ENCODE assay signal across 5 fruit fly cellular contexts in the genomic region with DNA sequence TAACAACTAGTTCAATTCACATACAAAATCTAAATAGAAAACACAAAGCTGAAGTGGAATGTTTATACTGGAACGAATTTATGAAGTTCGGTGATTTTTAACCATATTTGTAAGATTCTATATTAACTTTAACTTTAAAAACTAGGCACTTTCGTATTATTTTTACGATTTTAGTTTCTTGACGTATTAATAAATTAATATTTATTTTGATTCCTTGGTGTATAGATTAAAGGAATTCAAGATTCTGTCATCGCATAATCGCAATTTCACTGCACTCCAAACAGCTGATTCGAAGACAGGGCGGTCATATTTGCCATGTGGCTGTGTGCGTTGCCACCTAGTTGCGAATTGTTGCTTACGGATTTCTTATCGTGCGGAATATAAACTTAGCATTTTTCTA.
TF ChIP-seq lines count a peak whose summit lies in the region.

A gene (minus strand): TSS at position 279 of the 400 bp plus-strand sequence.
A gene (plus strand): TSS at position 336 of the 400 bp plus-strand sequence.

- peak; percentile 8 for TF ChIP-seq CTCF in whole organism, embryonic (GFP tag; optimal IDR thresholded peaks at IDR 0.05; lab: Kevin White, UChicago)

TF ChIP-seq in whole organism, adult, 20 proteins besides CTCF, POLR2A, EP300 and RAD21 (continues in another document):
- TF ChIP-seq cnc (optimal IDR thresholded peaks at IDR 0.05; lab: Kevin White, UChicago) = no peak
- peak; percentile 77 for TF ChIP-seq tj (GFP tag; optimal IDR thresholded peaks at IDR 0.05; lab: Kevin White, UChicago)
- TF ChIP-seq CG7101 (tag; optimal IDR thresholded peaks at IDR 0.05; lab: Kevin White, UChicago) = peak; percentile 98
- peak; percentile 57 for TF ChIP-seq CG1620 (GFP tag; optimal IDR thresholded peaks at IDR 0.05; lab: Kevin White, UChicago)
- TF ChIP-seq bab1 (GFP tag; optimal IDR thresholded peaks at IDR 0.05; lab: Kevin White, UChicago) = peak; percentile 99
- peak; percentile 29 for TF ChIP-seq kay (GFP tag; lab: Kevin White, UChicago; ENCODE audit: borderline replicate concordance)
- peak; percentile 63 for TF ChIP-seq cic (GFP tag; optimal IDR thresholded peaks at IDR 0.05; lab: Kevin White, UChicago)
- peak; percentile 91 for TF ChIP-seq Mnt (GFP tag; optimal IDR thresholded peaks at IDR 0.05; lab: Kevin White, UChicago)
- TF ChIP-seq Crg-1 (GFP tag; optimal IDR thresholded peaks at IDR 0.05; lab: Kevin White, UChicago) = peak; percentile 64
- peak; percentile 94 for TF ChIP-seq CG11617 (GFP tag; optimal IDR thresholded peaks at IDR 0.05; lab: Kevin White, UChicago)
- TF ChIP-seq CG12768 (GFP tag; optimal IDR thresholded peaks at IDR 0.05; lab: Kevin White, UChicago) = peak; percentile 85
- TF ChIP-seq CG14711 (tag; optimal IDR thresholded peaks at IDR 0.05; lab: Kevin White, UChicago) = peak; percentile 97
- peak; percentile 97 for TF ChIP-seq CG7045 (GFP tag; optimal IDR thresholded peaks at IDR 0.05; lab: Kevin White, UChicago)
- TF ChIP-seq toe (GFP tag; optimal IDR thresholded peaks at IDR 0.05; lab: Kevin White, UChicago) = peak; percentile 78
- TF ChIP-seq ovo (GFP tag; optimal IDR thresholded peaks at IDR 0.05; lab: Kevin White, UChicago) = peak; percentile 40
- peak; percentile 74 for TF ChIP-seq Hr96 (GFP tag; optimal IDR thresholded peaks at IDR 0.05; lab: Kevin White, UChicago)
- TF ChIP-seq CG5204 (GFP tag; optimal IDR thresholded peaks at IDR 0.05; lab: Kevin White, UChicago) = peak; percentile 83

TF ChIP-seq in whole organism, embryonic, 481 proteins besides CTCF, POLR2A, EP300 and RAD21 (continues in another document):
- TF ChIP-seq gsb (GFP tag; IDR thresholded peaks at IDR 0.05; lab: Robert Waterston, UW) (peak; percentile 81), h (optimal IDR thresholded peaks at IDR 0.05; lab: Kevin White, UChicago) (no peak), zf30C (GFP tag; optimal IDR thresholded peaks at IDR 0.05; lab: Kevin White, UChicago) (no peak), en (GFP tag; optimal IDR thresholded peaks at IDR 0.05; lab: Kevin White, UChicago) (no peak), CG4424 (GFP tag; optimal IDR thresholded peaks at IDR 0.05; lab: Kevin White, UChicago) (peak; percentile 81), GATAe (GFP tag; conservative IDR thresholded peaks at IDR 0.05; lab: Robert Waterston, UW) (peak; percentile 64), pnt (GFP tag; optimal IDR thresholded peaks at IDR 0.05; lab: Kevin White, UChicago) (peak; percentile 14), Doc3 (GFP tag; IDR thresholded peaks at IDR 0.05; lab: Robert Waterston, UW; ENCODE audit: partially characterized antibody) (no peak), CG1024 (GFP tag; IDR thresholded peaks at IDR 0.05; lab: Robert Waterston, UW) (peak; percentile 62; the same call in 1 of the 2 replicates), Eip74EF (GFP tag; optimal IDR thresholded peaks at IDR 0.05; lab: Kevin White, UChicago) (peak in 1 of 2 experiments; percentile 94), CG4328 (GFP tag; optimal IDR thresholded peaks at IDR 0.05; lab: Kevin White, UChicago) (no peak), CG10366 (GFP tag; IDR thresholded peaks at IDR 0.05; lab: Robert Waterston, UW) (peak; percentile 91), bsh (GFP tag; optimal IDR thresholded peaks at IDR 0.05; lab: Kevin White, UChicago) (peak in 1 of 2 experiments; percentile 95), CG8089 (GFP tag; optimal IDR thresholded peaks at IDR 0.05; lab: Kevin White, UChicago) (peak; percentile 7), CG6854 (GFP tag; optimal IDR thresholded peaks at IDR 0.05; lab: Kevin White, UChicago) (peak; percentile 90), ap (GFP tag; IDR thresholded peaks at IDR 0.05; lab: Robert Waterston, UW) (peak; percentile 88), jing (GFP tag; optimal IDR thresholded peaks at IDR 0.05; lab: Kevin White, UChicago) (peak; percentile 50)

TF ChIP-seq in whole organism, prepupa, 60 proteins besides CTCF, POLR2A, EP300 and RAD21 (continues in another document):
- TF ChIP-seq CG1621 (tag; optimal IDR thresholded peaks at IDR 0.05; lab: Kevin White, UChicago) (peak; percentile 91), CG3919 (GFP tag; optimal IDR thresholded peaks at IDR 0.05; lab: Kevin White, UChicago) (peak; percentile 96), CG16779 (tag; optimal IDR thresholded peaks at IDR 0.05; lab: Kevin White, UChicago) (peak; percentile 93), spab (GFP tag; optimal IDR thresholded peaks at IDR 0.05; lab: Kevin White, UChicago) (peak; percentile 84), CG34406 (GFP tag; optimal IDR thresholded peaks at IDR 0.05; lab: Kevin White, UChicago) (peak; percentile 96), cyc (GFP tag; optimal IDR thresholded peaks at IDR 0.05; lab: Kevin White, UChicago) (peak; percentile 86), CG10669 (GFP tag; optimal IDR thresholded peaks at IDR 0.05; lab: Kevin White, UChicago) (peak; percentile 94), acj6 (GFP tag; optimal IDR thresholded peaks at IDR 0.05; lab: Kevin White, UChicago) (peak; percentile 94), Hr39 (GFP tag; optimal IDR thresholded peaks at IDR 0.05; lab: Kevin White, UChicago) (peak; percentile 82), net (GFP tag; optimal IDR thresholded peaks at IDR 0.05; lab: Kevin White, UChicago) (peak; percentile 94), CG11762 (GFP tag; optimal IDR thresholded peaks at IDR 0.05; lab: Kevin White, UChicago; ENCODE audit: insufficient read depth) (peak; percentile 94), Met (GFP tag; optimal IDR thresholded peaks at IDR 0.05; lab: Kevin White, UChicago) (peak; percentile 92), topi (GFP tag; optimal IDR thresholded peaks at IDR 0.05; lab: Kevin White, UChicago) (peak; percentile 93), CG6792 (GFP tag; optimal IDR thresholded peaks at IDR 0.05; lab: Kevin White, UChicago) (peak; percentile 91), achi (GFP tag; optimal IDR thresholded peaks at IDR 0.05; lab: Kevin White, UChicago) (peak; percentile 94), Sox14 (GFP tag; optimal IDR thresholded peaks at IDR 0.05; lab: Kevin White, UChicago) (peak; percentile 90), fkh (GFP tag; optimal IDR thresholded peaks at IDR 0.05; lab: Kevin White, UChicago) (no peak), Smox (GFP tag; optimal IDR thresholded peaks at IDR 0.05; lab: Kevin White, UChicago) (peak; percentile 92)

TF ChIP-seq in whole organism, pupa, 21 proteins besides CTCF, POLR2A, EP300 and RAD21 (continues in another document):
- peak; percentile 98 for TF ChIP-seq CG12605 (GFP tag; IDR thresholded peaks at IDR 0.05; lab: Robert Waterston, UW)
- peak; percentile 98 for TF ChIP-seq CG15710 (tag; optimal IDR thresholded peaks at IDR 0.05; lab: Kevin White, UChicago)
- peak; percentile 87 for TF ChIP-seq gl (tag; optimal IDR thresholded peaks at IDR 0.05; lab: Kevin White, UChicago)
- TF ChIP-seq D1 (tag; optimal IDR thresholded peaks at IDR 0.05; lab: Kevin White, UChicago) = peak; percentile 96
- no peak for TF ChIP-seq CG13204 (GFP tag; optimal IDR thresholded peaks at IDR 0.05; lab: Kevin White, UChicago)
- TF ChIP-seq fd96Ca (GFP tag; IDR thresholded peaks at IDR 0.05; lab: Robert Waterston, UW) = peak; percentile 83
- TF ChIP-seq CG14655 (GFP tag; optimal IDR thresholded peaks at IDR 0.05; lab: Kevin White, UChicago) = peak; percentile 94
- peak; percentile 94 for TF ChIP-seq rn (GFP tag; IDR thresholded peaks at IDR 0.05; lab: Robert Waterston, UW)
- TF ChIP-seq Pif1A (GFP tag; optimal IDR thresholded peaks at IDR 0.05; lab: Kevin White, UChicago) = peak; percentile 93
- peak; percentile 97 for TF ChIP-seq CG8301 (tag; optimal IDR thresholded peaks at IDR 0.05; lab: Kevin White, UChicago)
- TF ChIP-seq EcR (GFP tag; optimal IDR thresholded peaks at IDR 0.05; lab: Kevin White, UChicago) = no peak
- TF ChIP-seq CG17806 (tag; optimal IDR thresholded peaks at IDR 0.05; lab: Kevin White, UChicago) = peak; percentile 96
- TF ChIP-seq Ets98B (GFP tag; IDR thresholded peaks at IDR 0.05; lab: Robert Waterston, UW) = peak; percentile 98
- TF ChIP-seq CG34367 (tag; optimal IDR thresholded peaks at IDR 0.05; lab: Kevin White, UChicago) = peak; percentile 96
- peak; percentile 97 for TF ChIP-seq CG8159 (tag; optimal IDR thresholded peaks at IDR 0.05; lab: Kevin White, UChicago)
- TF ChIP-seq Pif1B (GFP tag; optimal IDR thresholded peaks at IDR 0.05; lab: Kevin White, UChicago) = peak; percentile 92
- peak; percentile 97 for TF ChIP-seq CG32121 (GFP tag; IDR thresholded peaks at IDR 0.05; lab: Robert Waterston, UW)
- TF ChIP-seq CG4496 (GFP tag; IDR thresholded peaks at IDR 0.05; lab: Robert Waterston, UW) = peak; percentile 97
- peak; percentile 94 for TF ChIP-seq Snoo (tag; optimal IDR thresholded peaks at IDR 0.05; lab: Kevin White, UChicago)

TF ChIP-seq in whole organism, wandering third instar larva, 38 proteins besides CTCF, POLR2A, EP300 and RAD21 (continues in another document):
- TF ChIP-seq OdsH (GFP tag; optimal IDR thresholded peaks at IDR 0.05; lab: Kevin White, UChicago) (peak; percentile 95), usp (GFP tag; optimal IDR thresholded peaks at IDR 0.05; lab: Kevin White, UChicago) (no peak), rgr (GFP tag; optimal IDR thresholded peaks at IDR 0.05; lab: Kevin White, UChicago) (peak; percentile 97), ey (GFP tag; optimal IDR thresholded peaks at IDR 0.05; lab: Kevin White, UChicago) (peak; percentile 83), Vsx2 (GFP tag; optimal IDR thresholded peaks at IDR 0.05; lab: Kevin White, UChicago; ENCODE audit: partially characterized antibody) (no peak), psq (GFP tag; optimal IDR thresholded peaks at IDR 0.05; lab: Kevin White, UChicago) (peak; percentile 81), lola (GFP tag; optimal IDR thresholded peaks at IDR 0.05; lab: Kevin White, UChicago) (no peak), Hr78 (GFP tag; optimal IDR thresholded peaks at IDR 0.05; lab: Kevin White, UChicago) (no peak), h (GFP tag; optimal IDR thresholded peaks at IDR 0.05; lab: Kevin White, UChicago) (peak; percentile 93), Mio (GFP tag; optimal IDR thresholded peaks at IDR 0.05; lab: Kevin White, UChicago) (no peak), Jra (GFP tag; optimal IDR thresholded peaks at IDR 0.05; lab: Kevin White, UChicago) (peak; percentile 67), foxo (GFP tag; optimal IDR thresholded peaks at IDR 0.05; lab: Kevin White, UChicago) (peak; percentile 7 to 93), br (GFP tag; optimal IDR thresholded peaks at IDR 0.05; lab: Kevin White, UChicago) (peak; percentile 84), Hr83 (GFP tag; optimal IDR thresholded peaks at IDR 0.05; lab: Kevin White, UChicago; ENCODE audit: poor library complexity, severe bottlenecking) (peak; percentile 9), fru (GFP tag; optimal IDR thresholded peaks at IDR 0.05; lab: Kevin White, UChicago) (peak; percentile 88), sage (GFP tag; optimal IDR thresholded peaks at IDR 0.05; lab: Kevin White, UChicago) (peak; percentile 79), Myc (optimal IDR thresholded peaks at IDR 0.05; lab: Kevin White, UChicago) (no peak), pan (optimal IDR thresholded peaks at IDR 0.05; lab: Kevin White, UChicago) (no peak), dl (GFP tag; optimal IDR thresholded peaks at IDR 0.05; lab: Kevin White, UChicago; ENCODE audit: insufficient read depth in 1 of 2, partially characterized antibody in 2 of 2) (no peak), tai (GFP tag; optimal IDR thresholded peaks at IDR 0.05; lab: Kevin White, UChicago) (no peak), Dif (GFP tag; optimal IDR thresholded peaks at IDR 0.05; lab: Kevin White, UChicago; ENCODE audit: partially characterized antibody) (no peak)
